Worm (Caenorhabditis elegans) whole organism, L3 larva: Measurements from ENCODE around the gene F49C12.2.

ENCODE experiments used
- lin-39 ChIP-seq: fragments of 150-350 bp; optimal IDR thresholded peaks from 2 replicates; lab custom pipeline; 2018; ENCODE audit warnings: missing biosample characterization, missing genetic modification reagents, missing genetic modification characterization
- unc-39 ChIP-seq: sonication (generic microtip); optimal IDR thresholded peaks from 4 replicates; lab custom pipeline; 2017; ENCODE audit warnings: missing biosample characterization, missing genetic modification characterization
- unc-62 ChIP-seq: fragments of 150-350 bp; sonication (generic microtip); optimal IDR thresholded peaks from 4 replicates; lab custom pipeline; 2014; ENCODE audit warnings: missing biosample characterization, missing genetic modification reagents, missing genetic modification characterization

ce11 chrIV:9263812-9264320 lies 35.2 kb downstream of the F49C12.2 start, which contains the start of gene flh-1:
- TF ChIP-seq unc-39 (tag; lab: Kevin White, UChicago): no peak
- no peak for TF ChIP-seq unc-62 (GFP tag; lab: Kevin White, UChicago)
- TF ChIP-seq lin-39 (tag; lab: Kevin White, UChicago): no peak
